Fruit fly (Drosophila melanogaster) whole organism, embryonic: ENCODE results near the gene CG17097.

Experiments
- Awh ChIP-seq: fragments of 200-800 bp; sonication (Bioruptor generic); IDR thresholded peaks from 2 replicates; pipeline ENCODE4, ENCODE4 v1.3.6; 2022; ENCODE audit warnings: missing biosample characterization, missing genetic modification characterization
- CG10959 ChIP-seq: fragments of 200-800 bp; sonication (Bioruptor generic); IDR thresholded peaks from 2 replicates; pipeline ENCODE4 v1.3.6; 2022; ENCODE audit warnings: missing biosample characterization, missing genetic modification characterization
- CG12071 ChIP-seq: fragments of 200-800 bp; sonication (Bioruptor generic); optimal IDR thresholded peaks from 3 replicates; lab custom pipeline; 2018; ENCODE audit warnings: missing biosample characterization, mild to moderate bottlenecking, missing genetic modification characterization
- CG13775 ChIP-seq: fragments of 200-800 bp; sonication (Bioruptor generic); optimal IDR thresholded peaks from 3 replicates; lab custom pipeline; 2017; ENCODE audit warnings: missing biosample characterization, mild to moderate bottlenecking, missing genetic modification characterization
- CG13894 ChIP-seq: fragments of 200-800 bp; sonication (Bioruptor generic); optimal IDR thresholded peaks from 3 replicates; lab custom pipeline; 2018; ENCODE audit warnings: missing biosample characterization, mild to moderate bottlenecking, missing genetic modification characterization, moderate library complexity
- CG15696 ChIP-seq: fragments of 200-800 bp; sonication (Bioruptor generic); optimal IDR thresholded peaks from 2 replicates; lab custom pipeline; 2019; ENCODE audit warnings: missing biosample characterization, mild to moderate bottlenecking, missing genetic modification characterization, moderate library complexity
- CG1647 ChIP-seq: fragments of 200-800 bp; sonication (Bioruptor generic); optimal IDR thresholded peaks from 3 replicates; lab custom pipeline; 2016; ENCODE audit warnings: missing biosample characterization, missing genetic modification characterization
- CG17385 ChIP-seq: fragments of 200-800 bp; sonication (Bioruptor generic); optimal IDR thresholded peaks from 3 replicates; lab custom pipeline; 2018; ENCODE audit warnings: missing biosample characterization, mild to moderate bottlenecking, missing genetic modification characterization
- CG17912 ChIP-seq: fragments of 200-800 bp; sonication (Bioruptor generic); optimal IDR thresholded peaks from 2 replicates; lab custom pipeline; 2018; ENCODE audit warnings: missing biosample characterization, mild to moderate bottlenecking, missing genetic modification characterization
- CG3163 ChIP-seq: fragments of 200-800 bp; sonication (Bioruptor generic); optimal IDR thresholded peaks from 3 replicates; lab custom pipeline; 2016; ENCODE audit warnings: missing biosample characterization, missing genetic modification characterization
- CG34376 ChIP-seq: fragments of 200-800 bp; sonication (Bioruptor generic); optimal IDR thresholded peaks from 2 replicates; lab custom pipeline; 2018; ENCODE audit warnings: missing biosample characterization, mild to moderate bottlenecking, missing genetic modification characterization
- CG6683 ChIP-seq: fragments of 200-800 bp; sonication (Bioruptor generic); optimal IDR thresholded peaks from 2 replicates; lab custom pipeline; 2017; ENCODE audit warnings: missing biosample characterization, mild to moderate bottlenecking, missing genetic modification characterization, missing genetic modification reagents
- Drgx ChIP-seq: fragments of 200-800 bp; sonication (Bioruptor generic); IDR thresholded peaks from 2 replicates; pipeline ENCODE4 v1.3.6; 2022; ENCODE audit warnings: missing biosample characterization, missing genetic modification characterization
- H15 ChIP-seq: fragments of 200-800 bp; sonication (Bioruptor generic); IDR thresholded peaks from 3 replicates; pipeline ENCODE4 v1.3.6; 2022; ENCODE audit warnings: missing biosample characterization, missing genetic modification characterization
- Hr78 ChIP-seq, 2 experiments: fragments of 200-800 bp in 1 of 2; fragments of >200 bp in 1 of 2; sonication (Bioruptor generic) in 1 of 2; optimal IDR thresholded peaks; 2 replicates each; lab custom pipeline; 2017 to 2019; ENCODE audit warnings: missing biosample characterization in 2 of 2, missing genetic modification characterization in 2 of 2, mild to moderate bottlenecking in 1 of 2, moderate library complexity in 1 of 2
- Lpt ChIP-seq: fragments of >200 bp; optimal IDR thresholded peaks from 2 replicates; lab custom pipeline; 2018; ENCODE audit warnings: missing biosample characterization, missing genetic modification characterization
- Nf-YA ChIP-seq: fragments of 200-800 bp; sonication (Bioruptor generic); IDR thresholded peaks from 2 replicates; pipeline ENCODE4 v1.3.6; 2022; ENCODE audit warnings: missing biosample characterization, missing genetic modification characterization
- Rx ChIP-seq: fragments of 200-800 bp; sonication (Bioruptor generic); IDR thresholded peaks from 2 replicates; pipeline ENCODE4 v1.3.6; 2022; ENCODE audit warnings: missing biosample characterization, missing genetic modification characterization
- Ssrp ChIP-seq: fragments of 200-800 bp; sonication (Bioruptor generic); optimal IDR thresholded peaks from 2 replicates; lab custom pipeline; 2018; ENCODE audit warnings: missing biosample characterization, mild to moderate bottlenecking, missing genetic modification characterization, moderate library complexity
- Trl ChIP-seq, 3 experiments: fragments of >200 bp in 2 of 3; fragments of 200-800 bp in 1 of 3; sonication (Bioruptor generic) in 1 of 3; optimal IDR thresholded peaks; 2 replicates in 1 of 3; 3 replicates in 2 of 3; lab custom pipeline; 2016 to 2017; ENCODE audit warnings: missing biosample characterization in 1 of 3, missing genetic modification characterization in 1 of 3
- Vsx1 ChIP-seq: fragments of 200-800 bp; sonication (Bioruptor generic); optimal IDR thresholded peaks from 2 replicates; lab custom pipeline; 2017; ENCODE audit warnings: missing biosample characterization, mild to moderate bottlenecking, missing genetic modification characterization, missing genetic modification reagents
- Xbp1 ChIP-seq: fragments of 200-800 bp; sonication (Bioruptor generic); optimal IDR thresholded peaks from 3 replicates; lab custom pipeline; 2016; ENCODE audit warnings: missing biosample characterization, mild to moderate bottlenecking, missing genetic modification characterization
- ash1 ChIP-seq: fragments of 200-800 bp; sonication (Bioruptor generic); optimal IDR thresholded peaks from 2 replicates; lab custom pipeline; 2018; ENCODE audit warnings: missing biosample characterization, mild to moderate bottlenecking, missing genetic modification characterization
- bcd ChIP-seq: fragments of 200-800 bp; sonication (Bioruptor generic); optimal IDR thresholded peaks from 2 replicates; lab custom pipeline; 2017; ENCODE audit warnings: missing biosample characterization, mild to moderate bottlenecking, missing genetic modification characterization
- cg ChIP-seq: fragments of 200-800 bp; sonication (Bioruptor generic); optimal IDR thresholded peaks from 3 replicates; lab custom pipeline; 2019; ENCODE audit warnings: missing biosample characterization, mild to moderate bottlenecking, missing genetic modification characterization, moderate library complexity
- chm ChIP-seq: fragments of 200-800 bp; sonication (Bioruptor generic); IDR thresholded peaks from 2 replicates; pipeline ENCODE4 v1.3.6; 2022; ENCODE audit warnings: missing biosample characterization, missing genetic modification characterization
- chn ChIP-seq: fragments of 200-800 bp; sonication (Bioruptor generic); optimal IDR thresholded peaks from 2 replicates; lab custom pipeline; 2016; ENCODE audit warnings: missing biosample characterization, missing genetic modification characterization
- crol ChIP-seq: fragments of 200-800 bp; sonication (Bioruptor generic); IDR thresholded peaks from 2 replicates; pipeline ENCODE4 v1.3.6; 2022; ENCODE audit warnings: missing biosample characterization, missing genetic modification characterization
- en ChIP-seq: fragments of 200-800 bp; sonication (Bioruptor generic); optimal IDR thresholded peaks from 2 replicates; lab custom pipeline; 2016; ENCODE audit warnings: missing biosample characterization, missing genetic modification characterization
- ftz-f1 ChIP-seq: fragments of 200-800 bp; sonication (Bioruptor generic); optimal IDR thresholded peaks from 2 replicates; lab custom pipeline; 2016; ENCODE audit warnings: missing biosample characterization, missing genetic modification characterization
- gt ChIP-seq: fragments of 200-800 bp; sonication (Bioruptor generic); IDR thresholded peaks from 2 replicates; pipeline ENCODE4 v1.3.6; 2022; ENCODE audit warnings: missing biosample characterization, missing genetic modification characterization
- inv ChIP-seq: fragments of 200-800 bp; sonication (Bioruptor generic); IDR thresholded peaks from 2 replicates; pipeline ENCODE4 v1.3.6; 2022; ENCODE audit warnings: missing biosample characterization, missing genetic modification characterization; ENCODE audit not compliant: partially characterized antibody
- nerfin-1 ChIP-seq: fragments of 200-800 bp; sonication (Bioruptor generic); optimal IDR thresholded peaks from 3 replicates; lab custom pipeline; 2019; ENCODE audit warnings: missing biosample characterization, mild to moderate bottlenecking, missing genetic modification characterization, moderate library complexity
- org-1 ChIP-seq: fragments of 200-800 bp; sonication (Bioruptor generic); optimal IDR thresholded peaks from 2 replicates; lab custom pipeline; 2017; ENCODE audit warnings: missing biosample characterization, missing genetic modification characterization
- pb ChIP-seq: fragments of 200-800 bp; sonication (Bioruptor generic); optimal IDR thresholded peaks from 3 replicates; lab custom pipeline; 2016; ENCODE audit warnings: missing biosample characterization, missing genetic modification characterization
- peb ChIP-seq: fragments of 200-800 bp; sonication (Bioruptor generic); IDR thresholded peaks from 2 replicates; pipeline ENCODE4 v1.3.6; 2022; ENCODE audit warnings: missing biosample characterization, missing genetic modification characterization
- phol ChIP-seq: fragments of 200-800 bp; sonication (Bioruptor generic); optimal IDR thresholded peaks from 3 replicates; lab custom pipeline; 2018; ENCODE audit warnings: missing biosample characterization, mild to moderate bottlenecking, missing genetic modification characterization, moderate library complexity
- tgo ChIP-seq: fragments of 200-800 bp; sonication (Bioruptor generic); IDR thresholded peaks from 3 replicates; pipeline ENCODE4 v1.3.6; 2022; ENCODE audit warnings: missing biosample characterization, missing genetic modification characterization
- trh ChIP-seq: fragments of 200-800 bp; sonication (Bioruptor generic); optimal IDR thresholded peaks from 2 replicates; lab custom pipeline; 2016; ENCODE audit warnings: missing biosample characterization, missing genetic modification characterization
- vnd ChIP-seq: fragments of 200-800 bp; sonication (Bioruptor generic); IDR thresholded peaks from 3 replicates; pipeline ENCODE4 v1.3.6; 2022; ENCODE audit warnings: missing biosample characterization, missing genetic modification characterization; ENCODE audit not compliant: partially characterized antibody

Gene CG17097

DNA sequence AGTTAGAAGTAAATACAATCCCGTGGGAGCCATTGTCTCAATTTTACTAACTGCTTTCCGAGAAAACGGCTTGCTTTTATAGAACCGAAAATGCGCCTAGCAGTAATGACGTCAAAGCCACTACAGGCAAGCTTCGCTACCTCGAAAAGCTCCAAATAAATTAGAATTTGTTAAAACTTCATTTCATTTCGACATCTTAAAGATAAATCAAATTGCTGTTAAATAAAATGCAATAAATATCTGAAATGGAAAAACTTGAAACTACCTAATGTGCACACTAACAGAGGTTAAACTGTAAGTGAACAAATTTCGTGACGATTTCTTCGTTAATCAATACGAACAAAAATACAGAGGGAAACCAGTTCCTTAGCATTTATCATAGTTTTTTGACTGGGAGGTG lies 51.8 kb downstream of the CG17097 start, which contains the start of gene CG7300 (continued):
- TF ChIP-seq nerfin-1 (tag; lab: Kevin White, UChicago) (no peak), pb (GFP tag; lab: Kevin White, UChicago) (peak; percentile 7), Rx (GFP tag; lab: Robert Waterston, UW) (no peak), Trl (optimal IDR thresholded peaks at IDR 0.05; lab: Kevin White, UChicago) (no peak), Trl (GFP tag; optimal IDR thresholded peaks at IDR 0.05; lab: Kevin White, UChicago) (peak; percentile 32), peb (peak; percentile 31; the same call in 1 of the 2 replicates), chn (peak; percentile 17), CG15696 (no peak), ftz-f1 (GFP tag; lab: Kevin White, UChicago) (no peak), crol (GFP tag; lab: Robert Waterston, UW) (no peak), CG12071 (GFP tag; lab: Kevin White, UChicago) (peak; percentile 37), CG13894 (tag; lab: Kevin White, UChicago) (no peak), Nf-YA (GFP tag; lab: Robert Waterston, UW) (no peak), Drgx (GFP tag; lab: Robert Waterston, UW) (no peak), CG17912 (GFP tag; lab: Kevin White, UChicago) (no peak), Lpt (GFP tag; lab: Kevin White, UChicago) (no peak), Vsx1 (no peak), CG10959 (no peak), H15 (GFP tag; lab: Robert Waterston, UW) (0 out of 3 replicates have a peak, but pooled peaks have one; percentile 10), CG34376 (GFP tag; lab: Kevin White, UChicago) (no peak), vnd (GFP tag; lab: Robert Waterston, UW) (no peak), gt (no peak), org-1 (GFP tag; lab: Kevin White, UChicago) (no peak), CG1647 (GFP tag; lab: Kevin White, UChicago) (peak; percentile 38), trh (GFP tag; lab: Kevin White, UChicago) (no peak), CG13775 (GFP tag; lab: Kevin White, UChicago) (no peak), chm (GFP tag; lab: Robert Waterston, UW) (peak; percentile 42; the same call in 1 of the 2 replicates), CG6683 (no peak), inv (GFP tag; lab: Robert Waterston, UW) (no peak), CG17385 (GFP tag; lab: Kevin White, UChicago) (peak; percentile 49), tgo (GFP tag; lab: Robert Waterston, UW) (peak; percentile 65), Awh (GFP tag; lab: Robert Waterston, UW) (peak; percentile 59), bcd (GFP tag; lab: Kevin White, UChicago) (peak; percentile 58), Hr78 (GFP tag; optimal IDR thresholded peaks at IDR 0.05; lab: Kevin White, UChicago) (no peak), CG3163 (no peak), Xbp1 (GFP tag; lab: Kevin White, UChicago) (peak; percentile 56), ash1 (GFP tag; lab: Kevin White, UChicago) (no peak), cg (GFP tag; lab: Kevin White, UChicago) (no peak), phol (tag; lab: Kevin White, UChicago) (peak; percentile 51), en (no peak), Ssrp (peak; percentile 39)
